Worm (Caenorhabditis elegans) whole organism, late embryonic: ENCODE results near the gene npr-24.

ENCODE experiments used
- C08G9.2 ChIP-seq: sonication (generic microtip); optimal IDR thresholded peaks from 2 replicates; lab custom pipeline; 2016; ENCODE audit warnings: mild to moderate bottlenecking, missing genetic modification characterization, moderate library complexity, missing compliant biosample characterization
- K02D7.2 ChIP-seq: sonication (generic microtip); optimal IDR thresholded peaks from 2 replicates; lab custom pipeline; 2017; ENCODE audit warnings: mild to moderate bottlenecking, missing genetic modification characterization, missing compliant biosample characterization
- T23F11.4 ChIP-seq: fragments of 200-800 bp; sonication (Bioruptor generic); optimal IDR thresholded peaks from 2 replicates; lab custom pipeline; 2018; ENCODE audit warnings: mild to moderate bottlenecking, missing genetic modification characterization, missing compliant biosample characterization
- ahr-1 ChIP-seq: sonication (generic microtip); optimal IDR thresholded peaks from 2 replicates; lab custom pipeline; 2016; ENCODE audit warnings: missing genetic modification characterization, missing compliant biosample characterization
- ama-1 ChIP-seq: fragments of 150-350 bp; optimal IDR thresholded peaks from 2 replicates; lab custom pipeline; 2014
- ceh-31 ChIP-seq: sonication (generic microtip); optimal IDR thresholded peaks from 2 replicates; lab custom pipeline; 2016; ENCODE audit warnings: missing genetic modification characterization, missing compliant biosample characterization
- ceh-45 ChIP-seq: fragments of 200-800 bp; sonication (Bioruptor generic); IDR thresholded peaks from 2 replicates; pipeline ENCODE4 v1.3.6; 2022; ENCODE audit warnings: missing genetic modification reagents, missing genetic modification characterization, missing compliant biosample characterization
- ceh-48 ChIP-seq: sonication (generic microtip); optimal IDR thresholded peaks from 2 replicates; lab custom pipeline; 2016; ENCODE audit warnings: missing genetic modification characterization, inconsistent platforms, missing compliant biosample characterization
- dmd-4 ChIP-seq: sonication (generic microtip); optimal IDR thresholded peaks from 2 replicates; lab custom pipeline; 2016; ENCODE audit warnings: borderline replicate concordance, missing genetic modification characterization, missing compliant biosample characterization
- dve-1 ChIP-seq: sonication (generic microtip); optimal IDR thresholded peaks from 2 replicates; lab custom pipeline; 2017; ENCODE audit warnings: antibody characterized with exemption, mild to moderate bottlenecking, missing genetic modification characterization, missing compliant biosample characterization
- elt-2 ChIP-seq: sonication (generic microtip); optimal IDR thresholded peaks from 2 replicates; lab custom pipeline; 2016; ENCODE audit warnings: missing genetic modification reagents, missing genetic modification characterization, missing compliant biosample characterization
- ets-4 ChIP-seq: sonication (generic microtip); optimal IDR thresholded peaks from 2 replicates; lab custom pipeline; 2016; ENCODE audit warnings: missing genetic modification characterization, missing compliant biosample characterization
- fax-1 ChIP-seq: sonication (generic microtip); optimal IDR thresholded peaks from 2 replicates; lab custom pipeline; 2016; ENCODE audit warnings: missing genotype, missing genetic modification characterization, missing compliant biosample characterization
- fkh-10 ChIP-seq: fragments of 150-350 bp; optimal IDR thresholded peaks from 2 replicates; lab custom pipeline; 2014; ENCODE audit warnings: missing biosample characterization, missing genetic modification reagents, missing genetic modification characterization
- gmeb-2 ChIP-seq: sonication (generic microtip); optimal IDR thresholded peaks from 2 replicates; lab custom pipeline; 2016; ENCODE audit warnings: missing genetic modification characterization, inconsistent platforms, missing compliant biosample characterization
- hlh-30 ChIP-seq: sonication (generic microtip); optimal IDR thresholded peaks from 2 replicates; lab custom pipeline; 2017; ENCODE audit warnings: antibody characterized with exemption, missing genetic modification characterization, missing compliant biosample characterization; ENCODE audit not compliant: insufficient read depth
- mec-3 ChIP-seq: sonication (generic microtip); optimal IDR thresholded peaks from 2 replicates; lab custom pipeline; 2016; ENCODE audit warnings: borderline replicate concordance, missing genetic modification characterization, missing compliant biosample characterization
- nfya-1 ChIP-seq: sonication (generic microtip); optimal IDR thresholded peaks from 2 replicates; lab custom pipeline; 2017; ENCODE audit warnings: missing genetic modification characterization, mild to moderate bottlenecking, missing compliant biosample characterization, antibody characterized with exemption, moderate library complexity
- nhr-11 ChIP-seq: fragments of 150-350 bp; optimal IDR thresholded peaks from 2 replicates; lab custom pipeline; 2014; ENCODE audit warnings: missing biosample characterization, missing genetic modification characterization
- npax-4 ChIP-seq: sonication (generic microtip); optimal IDR thresholded peaks from 2 replicates; lab custom pipeline; 2016; ENCODE audit warnings: missing genetic modification characterization, missing compliant biosample characterization
- pag-3 ChIP-seq: sonication (generic microtip); optimal IDR thresholded peaks from 2 replicates; lab custom pipeline; 2016; ENCODE audit warnings: missing compliant biosample characterization, missing genetic modification characterization, borderline replicate concordance
- pat-9 ChIP-seq: fragments of 200-800 bp; sonication (Bioruptor generic); optimal IDR thresholded peaks from 2 replicates; lab custom pipeline; 2018; ENCODE audit warnings: mild to moderate bottlenecking, missing genetic modification characterization, moderate library complexity, missing compliant biosample characterization
- pax-1 ChIP-seq: fragments of 150-350 bp; optimal IDR thresholded peaks from 2 replicates; lab custom pipeline; 2014; ENCODE audit warnings: missing biosample characterization, missing genetic modification characterization
- ref-2 ChIP-seq: sonication (generic microtip); optimal IDR thresholded peaks from 2 replicates; lab custom pipeline; 2016; ENCODE audit warnings: missing genetic modification characterization, missing compliant biosample characterization
- rnt-1 ChIP-seq: sonication (generic microtip); optimal IDR thresholded peaks from 2 replicates; lab custom pipeline; 2016; ENCODE audit warnings: missing genetic modification characterization, missing compliant biosample characterization
- sdc-2 ChIP-seq: sonication (generic microtip); optimal IDR thresholded peaks from 2 replicates; lab custom pipeline; 2016; ENCODE audit warnings: missing genotype, missing genetic modification characterization, missing compliant biosample characterization
- sox-4 ChIP-seq: sonication (generic microtip); optimal IDR thresholded peaks from 2 replicates; lab custom pipeline; 2017; ENCODE audit warnings: mild to moderate bottlenecking, missing genetic modification characterization, inconsistent platforms, missing compliant biosample characterization
- tbx-2 ChIP-seq: sonication (generic microtip); optimal IDR thresholded peaks from 2 replicates; lab custom pipeline; 2016; ENCODE audit warnings: missing genetic modification characterization, missing compliant biosample characterization
- tbx-7 ChIP-seq: sonication (generic microtip); optimal IDR thresholded peaks from 2 replicates; lab custom pipeline; 2016; ENCODE audit warnings: missing genotype, missing genetic modification characterization, missing compliant biosample characterization
- ttx-3 ChIP-seq: sonication (generic microtip); optimal IDR thresholded peaks from 2 replicates; lab custom pipeline; 2016; ENCODE audit warnings: missing genetic modification reagents, missing genetic modification characterization, missing compliant biosample characterization
- unc-3 ChIP-seq, 2 experiments: fragments of 200-800 bp in 1 of 2; sonication (Bioruptor generic) in 1 of 2; sonication (generic microtip) in 1 of 2; conservative IDR thresholded peaks in 1 of 2; optimal IDR thresholded peaks in 1 of 2; 2 replicates each; pipeline versions ENCODE4 v1.3.6 to Lab custom; 2016 to 2022; ENCODE audit warnings: missing compliant biosample characterization in 2 of 2, missing genetic modification characterization in 2 of 2, missing genetic modification reagents in 1 of 2
- unc-42 ChIP-seq: sonication (generic microtip); optimal IDR thresholded peaks from 2 replicates; lab custom pipeline; 2016; ENCODE audit warnings: missing genotype, missing genetic modification characterization, missing compliant biosample characterization
- unc-55 ChIP-seq: sonication (generic microtip); optimal IDR thresholded peaks from 2 replicates; lab custom pipeline; 2017; ENCODE audit warnings: missing biosample characterization, missing genetic modification reagents, missing genetic modification characterization
- unc-86 ChIP-seq: sonication (generic microtip); optimal IDR thresholded peaks from 2 replicates; lab custom pipeline; 2016; ENCODE audit warnings: missing genetic modification characterization, missing compliant biosample characterization
- zip-5 ChIP-seq: sonication (generic microtip); optimal IDR thresholded peaks from 2 replicates; lab custom pipeline; 2016; ENCODE audit warnings: missing genetic modification characterization, missing compliant biosample characterization
- ztf-16 ChIP-seq: sonication (generic microtip); optimal IDR thresholded peaks from 2 replicates; lab custom pipeline; 2017; ENCODE audit warnings: missing genetic modification characterization, missing compliant biosample characterization

Gene npr-24

ce11 chrX:17505547-17506181 is 19.0 kb upstream of the npr-24 start (continued):
- TF ChIP-seq ceh-45 (GFP tag; lab: Robert Waterston, UW) (no peak), dmd-4 (tag; lab: Kevin White, UChicago) (no peak), hlh-30 (peak; percentile 53), ztf-16 (no peak), fkh-10 (GFP tag; lab: Kevin White, UChicago) (no peak), fax-1 (tag; lab: Kevin White, UChicago) (no peak), npax-4 (no peak), pat-9 (no peak), tbx-7 (tag; lab: Kevin White, UChicago) (no peak), unc-42 (peak; percentile 86), ceh-48 (tag; lab: Kevin White, UChicago) (peak; percentile 33), T23F11.4 (GFP tag; lab: Kevin White, UChicago) (no peak), sdc-2 (tag; lab: Kevin White, UChicago) (peak; percentile 66), tbx-2 (tag; lab: Kevin White, UChicago) (peak; percentile 83), zip-5 (tag; lab: Kevin White, UChicago) (no peak), ets-4 (peak; percentile 41), mec-3 (no peak), ceh-31 (peak; percentile 83), sox-4 (tag; lab: Kevin White, UChicago) (no peak), pax-1 (tag; lab: Kevin White, UChicago) (no peak), dve-1 (tag; lab: Kevin White, UChicago) (peak; percentile 36), nfya-1 (tag; lab: Kevin White, UChicago) (peak; percentile 79), pag-3 (tag; lab: Kevin White, UChicago) (peak; percentile 12)

DNA sequence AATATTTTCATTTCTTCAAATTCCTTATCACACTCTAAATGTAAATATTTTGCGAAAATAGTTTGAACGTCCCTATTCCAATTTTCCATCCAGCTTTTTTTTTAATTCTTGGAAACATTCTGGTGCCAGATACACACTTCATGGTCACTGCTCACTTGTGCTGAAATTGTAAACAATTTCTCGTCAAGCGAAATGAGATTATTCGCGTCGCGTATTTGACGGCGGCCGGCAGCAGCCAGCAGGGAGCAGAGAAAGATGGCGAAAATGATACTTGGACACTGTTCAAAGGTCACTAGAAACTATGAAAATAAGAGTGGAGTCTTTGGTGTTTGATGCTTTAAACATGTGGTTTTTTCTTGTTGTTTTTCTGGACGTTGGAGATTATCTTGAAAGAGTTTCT is 17.8 kb upstream of the npr-24 start:
- TF ChIP-seq T23F11.4 (GFP tag; lab: Kevin White, UChicago) (no peak), zip-5 (tag; lab: Kevin White, UChicago) (no peak), elt-2 (tag; lab: Kevin White, UChicago) (no peak), gmeb-2 (no peak), unc-3 (GFP tag; conservative IDR thresholded peaks at IDR 0.05; lab: Robert Waterston, UW) (no peak), unc-3 (tag; optimal IDR thresholded peaks at IDR 0.05; lab: Kevin White, UChicago) (no peak), unc-86 (no peak), unc-42 (peak; percentile 34), ttx-3 (tag; lab: Kevin White, UChicago) (no peak)

ce11 chrX:17502246-17502645 is 15.6 kb upstream of the npr-24 start:
- TF ChIP-seq ref-2 (tag; lab: Kevin White, UChicago) = no peak
- no peak for TF ChIP-seq fax-1 (tag; lab: Kevin White, UChicago)
- no peak for TF ChIP-seq nhr-11 (tag; lab: Kevin White, UChicago)
- no peak for TF ChIP-seq ets-4
- no peak for TF ChIP-seq unc-55 (GFP tag; lab: Kevin White, UChicago)
- no peak for TF ChIP-seq C08G9.2 (tag; lab: Kevin White, UChicago)
- no peak for TF ChIP-seq ceh-48 (tag; lab: Kevin White, UChicago)
- no peak for TF ChIP-seq ama-1 (lab: Kevin White, UChicago)
- no peak for TF ChIP-seq ahr-1 (tag; lab: Kevin White, UChicago)
- TF ChIP-seq T23F11.4 (GFP tag; lab: Kevin White, UChicago) = no peak
- TF ChIP-seq rnt-1 (tag; lab: Kevin White, UChicago) = no peak
- no peak for TF ChIP-seq K02D7.2
- no peak for TF ChIP-seq npax-4
